Worm (Caenorhabditis elegans): ENCODE results near the gene srx-62.

The srx-62 gene

DNA sequence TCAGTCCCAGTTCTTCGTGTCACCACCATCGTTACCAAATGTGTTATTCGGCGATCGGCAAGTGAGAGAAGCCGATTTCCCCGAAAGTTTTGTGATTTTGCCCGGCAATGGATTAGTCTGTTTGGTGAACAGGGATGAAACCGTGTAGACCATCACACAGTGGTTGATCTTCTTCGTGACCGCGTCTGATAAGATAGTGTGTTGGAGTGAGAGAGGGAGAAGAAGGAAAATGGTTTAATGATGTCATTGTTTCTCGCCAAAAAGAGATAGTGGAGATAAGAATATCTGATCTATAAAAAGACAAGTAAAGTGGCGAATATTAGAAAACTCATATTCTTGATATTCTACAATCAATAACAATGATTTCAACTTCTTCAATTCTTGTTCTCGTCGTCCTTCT, 15.9 kb downstream of the srx-62 start, which contains the start of gene nlp-31:
Gene nlp-31 (plus strand): TSS at position 237 of the 400 bp plus-strand sequence.
- peak; percentile 65 for TF ChIP-seq nhr-23 (tag; optimal IDR thresholded peaks at IDR 0.05)
- TF ChIP-seq nhr-43 (tag; optimal IDR thresholded peaks at IDR 0.05; ENCODE audit: poor library complexity, severe bottlenecking): peak; percentile 55
- no peak for TF ChIP-seq egl-27 (tag; optimal IDR thresholded peaks at IDR 0.05)
- peak; percentile 43 for TF ChIP-seq ceh-28 (tag; optimal IDR thresholded peaks at IDR 0.05)
- TF ChIP-seq nhr-25 (tag; optimal IDR thresholded peaks at IDR 0.05): peak; percentile 90
- peak; percentile 54 to 94 (median 76) for TF ChIP-seq elt-3 (tag; optimal IDR thresholded peaks at IDR 0.05)
- TF ChIP-seq R02D3.7 (tag; optimal IDR thresholded peaks at IDR 0.05): no peak
- TF ChIP-seq elt-1 (tag; optimal IDR thresholded peaks at IDR 0.05): peak; percentile 21
- TF ChIP-seq tbx-2 (tag; optimal IDR thresholded peaks at IDR 0.05): peak; percentile 3

DNA sequence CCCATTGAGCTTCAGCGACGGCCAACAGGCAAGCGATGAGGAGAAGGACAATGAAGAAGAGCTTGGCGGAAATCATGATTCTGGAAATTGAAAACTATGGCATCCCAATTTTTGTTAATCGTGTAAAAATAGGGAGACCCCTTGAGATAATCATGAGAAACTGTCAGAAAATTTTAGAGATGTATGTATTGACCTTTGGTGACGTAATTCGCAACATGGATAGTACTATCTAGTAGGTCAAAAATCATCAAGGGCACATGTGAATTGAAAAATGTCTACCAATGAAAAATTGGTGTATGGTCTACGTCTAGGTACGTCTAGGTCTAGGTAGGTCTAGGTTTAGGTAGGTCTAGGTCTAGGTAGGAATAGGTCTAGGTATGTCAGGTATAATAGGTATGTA, 16.7 kb downstream of the srx-62 start, which contains the start of gene nlp-34:
Gene nlp-34 (minus strand): TSS at position 82 of the 400 bp plus-strand sequence.
- TF ChIP-seq nhr-25 (tag; optimal IDR thresholded peaks at IDR 0.05) (peak; percentile 54), hmg-11 (tag; optimal IDR thresholded peaks at IDR 0.05) (no peak), unc-39 (tag; optimal IDR thresholded peaks at IDR 0.05) (no peak), nhr-43 (tag; optimal IDR thresholded peaks at IDR 0.05; ENCODE audit: poor library complexity, severe bottlenecking) (no peak)

DNA sequence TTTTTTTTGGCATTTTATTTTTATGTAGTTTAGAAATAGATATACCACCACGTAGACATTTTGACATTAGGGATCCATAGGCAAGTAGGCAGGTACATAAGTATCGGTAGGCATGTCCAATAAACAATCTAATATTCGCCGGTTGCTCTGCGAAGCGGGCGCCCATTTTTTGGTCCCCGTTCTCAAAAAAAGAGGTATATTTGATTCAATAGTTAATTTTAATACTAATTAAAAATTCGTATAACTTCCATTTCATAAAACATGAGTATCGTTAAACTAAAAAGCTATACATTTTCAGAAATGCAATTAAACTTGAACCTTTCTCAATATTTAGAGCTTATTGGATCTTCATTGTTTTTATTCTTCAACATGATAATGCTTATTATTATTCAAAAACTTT, 18.8 kb downstream of the srx-62 start, which contains the start of gene str-83:
Gene str-83 (plus strand): TSS at position 301 of the 400 bp plus-strand sequence.
- TF ChIP-seq R02D3.7 (tag; optimal IDR thresholded peaks at IDR 0.05): no peak
- TF ChIP-seq nhr-237 (tag; optimal IDR thresholded peaks at IDR 0.05): no peak
- no peak for TF ChIP-seq unc-39 (tag; optimal IDR thresholded peaks at IDR 0.05)
- no peak for TF ChIP-seq nhr-43 (tag; optimal IDR thresholded peaks at IDR 0.05; ENCODE audit: poor library complexity, severe bottlenecking)
- no peak for TF ChIP-seq zag-1 (tag; optimal IDR thresholded peaks at IDR 0.05)
- no peak for TF ChIP-seq pha-4 (tag; optimal IDR thresholded peaks at IDR 0.05)
- no peak for TF ChIP-seq aly-2 (tag; optimal IDR thresholded peaks at IDR 0.05)
- no peak for TF ChIP-seq nhr-67 (tag; optimal IDR thresholded peaks at IDR 0.05)
- TF ChIP-seq lsy-12 (tag; optimal IDR thresholded peaks at IDR 0.05): no peak
- no peak for TF ChIP-seq hmg-11 (tag; optimal IDR thresholded peaks at IDR 0.05)
- no peak for TF ChIP-seq ceh-82 (tag; optimal IDR thresholded peaks at IDR 0.05)

ce11 chrV:3974361-3974760, 21.4 kb downstream of the srx-62 start, which contains the start of gene str-82:
str-82 (plus strand) TSS chrV:3974661.
- TF ChIP-seq nhr-28 (tag; optimal IDR thresholded peaks at IDR 0.05): no peak
- TF ChIP-seq ceh-82 (tag; optimal IDR thresholded peaks at IDR 0.05): no peak
- TF ChIP-seq nhr-12 (tag; optimal IDR thresholded peaks at IDR 0.05): no peak
- TF ChIP-seq aly-2 (tag; optimal IDR thresholded peaks at IDR 0.05): no peak
- TF ChIP-seq lin-39 (tag; optimal IDR thresholded peaks at IDR 0.05): no peak
- no peak for TF ChIP-seq egl-27 (tag; optimal IDR thresholded peaks at IDR 0.05)
- TF ChIP-seq mml-1 (tag; optimal IDR thresholded peaks at IDR 0.05): no peak
- no peak for TF ChIP-seq ama-1 (optimal IDR thresholded peaks at IDR 0.05)
- no peak for TF ChIP-seq fkh-2 (tag; optimal IDR thresholded peaks at IDR 0.05)
- no peak for TF ChIP-seq elt-2 (tag; optimal IDR thresholded peaks at IDR 0.05)
- TF ChIP-seq ztf-11 (tag; optimal IDR thresholded peaks at IDR 0.05): no peak

DNA sequence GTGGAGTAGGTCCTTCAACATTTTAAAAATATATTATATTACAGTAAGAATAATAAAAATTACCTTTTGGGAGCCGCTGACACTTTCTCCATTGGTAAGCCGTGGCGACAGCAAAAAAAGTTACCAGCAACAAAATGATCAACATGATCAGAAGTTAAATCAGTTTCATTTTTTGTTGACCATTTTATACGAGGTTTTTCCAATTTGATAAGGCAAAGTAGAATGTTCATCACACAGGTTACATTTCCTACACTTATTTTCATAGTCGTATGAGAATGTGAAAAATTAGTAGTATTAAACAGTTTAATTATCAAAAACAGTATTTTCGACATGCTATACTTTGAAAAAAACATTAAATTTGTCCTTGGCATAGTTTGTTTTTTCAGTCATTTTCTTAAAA, 22.9 kb downstream of the srx-62 start, which contains the start of gene cyp-34A10:
Gene cyp-34A10 (minus strand): TSS at position 146 of the 400 bp plus-strand sequence.
- TF ChIP-seq fkh-2 (tag; optimal IDR thresholded peaks at IDR 0.05): no peak
- no peak for TF ChIP-seq unc-62 (GFP tag; optimal IDR thresholded peaks at IDR 0.05)
- TF ChIP-seq aly-2 (tag; optimal IDR thresholded peaks at IDR 0.05): no peak
- TF ChIP-seq ceh-82 (tag; optimal IDR thresholded peaks at IDR 0.05): no peak
- no peak for TF ChIP-seq lsy-12 (tag; optimal IDR thresholded peaks at IDR 0.05)
- TF ChIP-seq fkh-10 (GFP tag; optimal IDR thresholded peaks at IDR 0.05): no peak
- no peak for TF ChIP-seq elt-3 (tag; optimal IDR thresholded peaks at IDR 0.05)
- no peak for TF ChIP-seq tbx-2 (tag; optimal IDR thresholded peaks at IDR 0.05)
- TF ChIP-seq nhr-28 (tag; optimal IDR thresholded peaks at IDR 0.05): no peak
- no peak for TF ChIP-seq nhr-77 (tag; optimal IDR thresholded peaks at IDR 0.05)
- TF ChIP-seq nhr-11 (tag; optimal IDR thresholded peaks at IDR 0.05): no peak
- no peak for TF ChIP-seq lin-15B (tag; optimal IDR thresholded peaks at IDR 0.05)
- no peak for TF ChIP-seq ceh-28 (tag; optimal IDR thresholded peaks at IDR 0.05)
- TF ChIP-seq nhr-67 (tag; optimal IDR thresholded peaks at IDR 0.05): no peak
- TF ChIP-seq skn-1 (tag; optimal IDR thresholded peaks at IDR 0.05): no peak
- TF ChIP-seq pha-4 (tag; optimal IDR thresholded peaks at IDR 0.05): no peak
- TF ChIP-seq egl-27 (tag; optimal IDR thresholded peaks at IDR 0.05): no peak
- TF ChIP-seq egl-5 (tag; optimal IDR thresholded peaks at IDR 0.05): no peak
- TF ChIP-seq unc-39 (tag; optimal IDR thresholded peaks at IDR 0.05): no peak
